Fruit fly (Drosophila melanogaster) whole organism, embryonic: ENCODE measurements around the gene CG13086.

Experiments used
- B-H2 ChIP-seq: fragments of 200-800 bp; sonication (Bioruptor generic); optimal IDR thresholded peaks from 2 replicates; lab custom pipeline; 2018; ENCODE audit warnings: missing biosample characterization, mild to moderate bottlenecking, missing genetic modification characterization
- C15 ChIP-seq: fragments of 200-800 bp; sonication (Bioruptor generic); IDR thresholded peaks from 3 replicates; pipeline ENCODE4 v1.3.6; 2022; ENCODE audit warnings: missing biosample characterization, missing genetic modification characterization
- CG10209 ChIP-seq: fragments of 200-800 bp; sonication (Bioruptor generic); optimal IDR thresholded peaks from 3 replicates; lab custom pipeline; 2017; ENCODE audit warnings: missing biosample characterization, mild to moderate bottlenecking, missing genetic modification characterization, missing genetic modification reagents
- CG11398 ChIP-seq: fragments of 200-800 bp; sonication (Bioruptor generic); optimal IDR thresholded peaks from 2 replicates; lab custom pipeline; 2016; ENCODE audit warnings: missing biosample characterization, missing genetic modification characterization
- CG12744 ChIP-seq: fragments of 200-800 bp; sonication (Bioruptor generic); optimal IDR thresholded peaks from 2 replicates; lab custom pipeline; 2016; ENCODE audit warnings: missing biosample characterization, missing genetic modification characterization
- CG12769 ChIP-seq: fragments of 200-800 bp; sonication (Bioruptor generic); optimal IDR thresholded peaks from 2 replicates; lab custom pipeline; 2019; ENCODE audit warnings: missing biosample characterization, mild to moderate bottlenecking, missing genetic modification characterization, moderate library complexity
- CG14014 ChIP-seq: fragments of 200-800 bp; sonication (Bioruptor generic); IDR thresholded peaks from 2 replicates; pipeline ENCODE4 v1.3.6; 2022; ENCODE audit warnings: missing biosample characterization, missing genetic modification characterization
- CG15514 ChIP-seq: fragments of 200-800 bp; sonication (Bioruptor generic); optimal IDR thresholded peaks from 3 replicates; lab custom pipeline; 2017; ENCODE audit warnings: missing biosample characterization, missing genetic modification characterization, mild to moderate bottlenecking, moderate library complexity, missing genetic modification reagents
- CG15696 ChIP-seq: fragments of 200-800 bp; sonication (Bioruptor generic); optimal IDR thresholded peaks from 2 replicates; lab custom pipeline; 2019; ENCODE audit warnings: missing biosample characterization, mild to moderate bottlenecking, missing genetic modification characterization, moderate library complexity
- CG1647 ChIP-seq: fragments of 200-800 bp; sonication (Bioruptor generic); optimal IDR thresholded peaks from 3 replicates; lab custom pipeline; 2016; ENCODE audit warnings: missing biosample characterization, missing genetic modification characterization
- CG17359 ChIP-seq: fragments of 200-800 bp; sonication (Bioruptor generic); optimal IDR thresholded peaks from 3 replicates; lab custom pipeline; 2018; ENCODE audit warnings: missing biosample characterization, mild to moderate bottlenecking, missing genetic modification characterization, moderate library complexity
- CG2678 ChIP-seq: fragments of 200-800 bp; sonication (Bioruptor generic); optimal IDR thresholded peaks from 3 replicates; lab custom pipeline; 2019; ENCODE audit warnings: missing biosample characterization, mild to moderate bottlenecking, missing genetic modification characterization, moderate library complexity
- CG4404 ChIP-seq: fragments of 200-800 bp; sonication (Bioruptor generic); IDR thresholded peaks from 2 replicates; pipeline ENCODE4 v1.3.6; 2022; ENCODE audit warnings: missing biosample characterization, missing genetic modification characterization
- CG6765 ChIP-seq: fragments of 200-800 bp; sonication (Bioruptor generic); optimal IDR thresholded peaks from 3 replicates; lab custom pipeline; 2017; ENCODE audit warnings: missing biosample characterization, mild to moderate bottlenecking, missing genetic modification characterization
- CG7745 ChIP-seq: fragments of 200-800 bp; sonication (Bioruptor generic); optimal IDR thresholded peaks from 2 replicates; lab custom pipeline; 2018; ENCODE audit warnings: missing biosample characterization, mild to moderate bottlenecking, missing genetic modification characterization, moderate library complexity
- CG8388 ChIP-seq: fragments of 200-800 bp; sonication (Bioruptor generic); optimal IDR thresholded peaks from 2 replicates; lab custom pipeline; 2019; ENCODE audit warnings: missing biosample characterization, mild to moderate bottlenecking, missing genetic modification characterization, moderate library complexity
- CG8765 ChIP-seq: fragments of 200-800 bp; sonication (Bioruptor generic); IDR thresholded peaks from 2 replicates; pipeline ENCODE4 v1.3.6; 2022; ENCODE audit warnings: missing biosample characterization, missing genetic modification characterization
- D ChIP-seq, 2 experiments: fragments of 200-800 bp in 1 of 2; fragments of >200 bp in 1 of 2; sonication (Bioruptor generic) in 1 of 2; optimal IDR thresholded peaks; 2 replicates in 1 of 2; 3 replicates in 1 of 2; lab custom pipeline; 2017; ENCODE audit warnings: mild to moderate bottlenecking in 1 of 2, missing biosample characterization in 1 of 2, missing genetic modification characterization in 1 of 2, missing genetic modification reagents in 1 of 2
- Dbx ChIP-seq: fragments of 200-800 bp; sonication (Bioruptor generic); IDR thresholded peaks from 3 replicates; pipeline ENCODE4 v1.3.6; 2022; ENCODE audit warnings: missing biosample characterization, missing genetic modification characterization
- Dll ChIP-seq: fragments of 200-800 bp; sonication (Bioruptor generic); IDR thresholded peaks from 4 replicates; pipeline ENCODE4 v1.3.6; 2022; ENCODE audit warnings: missing biosample characterization, missing genetic modification characterization; ENCODE audit not compliant: partially characterized antibody
- Ets97D ChIP-seq: fragments of 200-800 bp; sonication (Bioruptor generic); optimal IDR thresholded peaks from 3 replicates; lab custom pipeline; 2016; ENCODE audit warnings: missing biosample characterization, missing genetic modification characterization
- HLH4C ChIP-seq: fragments of 200-800 bp; sonication (Bioruptor generic); IDR thresholded peaks from 3 replicates; pipeline ENCODE4 v1.3.6; 2022; ENCODE audit warnings: missing biosample characterization, missing genetic modification characterization; ENCODE audit not compliant: partially characterized antibody
- Hand ChIP-seq: fragments of 200-800 bp; sonication (Bioruptor generic); optimal IDR thresholded peaks from 2 replicates; lab custom pipeline; 2017; ENCODE audit warnings: mild to moderate bottlenecking, missing biosample characterization, missing genetic modification reagents, missing genetic modification characterization
- Hr39 ChIP-seq: fragments of >200 bp; optimal IDR thresholded peaks from 2 replicates; lab custom pipeline; 2017
- Kr ChIP-seq: fragments of 200-800 bp; sonication (Bioruptor generic); optimal IDR thresholded peaks from 2 replicates; lab custom pipeline; 2017; ENCODE audit warnings: missing biosample characterization, mild to moderate bottlenecking, missing genetic modification characterization
- Lhr ChIP-seq: fragments of 200-800 bp; sonication (Bioruptor generic); optimal IDR thresholded peaks from 3 replicates; lab custom pipeline; 2017; ENCODE audit warnings: mild to moderate bottlenecking, missing biosample characterization, missing genetic modification reagents, missing genetic modification characterization
- NFAT ChIP-seq: fragments of 200-800 bp; sonication (Bioruptor generic); IDR thresholded peaks from 2 replicates; pipeline ENCODE4 v1.3.6; 2022; ENCODE audit warnings: missing biosample characterization, missing genetic modification characterization
- Oli ChIP-seq: fragments of 200-800 bp; sonication (Bioruptor generic); optimal IDR thresholded peaks from 2 replicates; lab custom pipeline; 2018; ENCODE audit warnings: missing biosample characterization, mild to moderate bottlenecking, missing genetic modification characterization, moderate library complexity
- Spps ChIP-seq: fragments of 200-800 bp; sonication (Bioruptor generic); optimal IDR thresholded peaks from 2 replicates; lab custom pipeline; 2018; ENCODE audit warnings: missing biosample characterization, mild to moderate bottlenecking, missing genetic modification characterization
- TFAM ChIP-seq: fragments of 200-800 bp; sonication (Bioruptor generic); optimal IDR thresholded peaks from 2 replicates; lab custom pipeline; 2017; ENCODE audit warnings: missing biosample characterization, missing genetic modification characterization, inconsistent platforms
- bbx ChIP-seq: fragments of 200-800 bp; sonication (Bioruptor generic); IDR thresholded peaks from 2 replicates; pipeline ENCODE4 v1.3.6; 2022; ENCODE audit warnings: missing biosample characterization, missing genetic modification characterization; ENCODE audit not compliant: partially characterized antibody
- cad ChIP-seq: fragments of >200 bp; optimal IDR thresholded peaks from 2 replicates; lab custom pipeline; 2017; ENCODE audit warnings: missing biosample characterization, missing genetic modification characterization
- chif ChIP-seq, 2 experiments: fragments of 200-800 bp; sonication (Bioruptor generic); optimal IDR thresholded peaks; 3 replicates each; lab custom pipeline; 2016; ENCODE audit warnings: missing biosample characterization in 2 of 2, missing genetic modification characterization in 2 of 2
- eve ChIP-seq, 2 experiments: fragments of >200 bp; optimal IDR thresholded peaks; 2 replicates each; lab custom pipeline; 2017; ENCODE audit warnings: missing biosample characterization in 2 of 2, missing genetic modification characterization in 2 of 2
- gcm2 ChIP-seq: fragments of 200-800 bp; sonication (Bioruptor generic); optimal IDR thresholded peaks from 2 replicates; lab custom pipeline; 2016; ENCODE audit warnings: missing biosample characterization, missing genetic modification characterization
- kah ChIP-seq: fragments of 200-800 bp; sonication (Bioruptor generic); optimal IDR thresholded peaks from 2 replicates; lab custom pipeline; 2018; ENCODE audit warnings: missing biosample characterization, mild to moderate bottlenecking, missing genetic modification characterization
- kni ChIP-seq: fragments of 200-800 bp; sonication (Bioruptor generic); optimal IDR thresholded peaks from 3 replicates; lab custom pipeline; 2017; ENCODE audit warnings: mild to moderate bottlenecking, missing biosample characterization, missing genetic modification reagents, missing genetic modification characterization
- nmo ChIP-seq: fragments of 200-800 bp; sonication (Bioruptor generic); optimal IDR thresholded peaks from 2 replicates; lab custom pipeline; 2018; ENCODE audit warnings: missing biosample characterization, mild to moderate bottlenecking, missing genetic modification characterization, moderate library complexity
- org-1 ChIP-seq: fragments of 200-800 bp; sonication (Bioruptor generic); optimal IDR thresholded peaks from 2 replicates; lab custom pipeline; 2017; ENCODE audit warnings: missing biosample characterization, missing genetic modification characterization
- pb ChIP-seq: fragments of 200-800 bp; sonication (Bioruptor generic); optimal IDR thresholded peaks from 3 replicates; lab custom pipeline; 2016; ENCODE audit warnings: missing biosample characterization, missing genetic modification characterization
- row ChIP-seq: fragments of 200-800 bp; sonication (Bioruptor generic); IDR thresholded peaks from 3 replicates; pipeline ENCODE4 v1.3.6; 2022; ENCODE audit warnings: missing biosample characterization, missing genetic modification characterization
- run ChIP-seq: fragments of 200-800 bp; sonication (Bioruptor generic); optimal IDR thresholded peaks from 3 replicates; lab custom pipeline; 2018; ENCODE audit warnings: missing biosample characterization, mild to moderate bottlenecking, missing genetic modification characterization
- sd ChIP-seq: fragments of 200-800 bp; sonication (Bioruptor generic); optimal IDR thresholded peaks from 3 replicates; lab custom pipeline; 2018; ENCODE audit warnings: missing biosample characterization, mild to moderate bottlenecking, missing genetic modification characterization, moderate library complexity
- tna ChIP-seq: fragments of 200-800 bp; sonication (Bioruptor generic); IDR thresholded peaks from 2 replicates; pipeline ENCODE4 v1.3.6; 2022; ENCODE audit warnings: missing biosample characterization, missing genetic modification characterization; ENCODE audit not compliant: partially characterized antibody
- toy ChIP-seq: fragments of 200-800 bp; sonication (Bioruptor generic); IDR thresholded peaks from 2 replicates; pipeline ENCODE4 v1.3.6; 2022; ENCODE audit warnings: missing biosample characterization, missing genetic modification characterization
- tup ChIP-seq: fragments of 200-800 bp; sonication (Bioruptor generic); optimal IDR thresholded peaks from 2 replicates; lab custom pipeline; 2016; ENCODE audit warnings: missing biosample characterization, mild to moderate bottlenecking, missing genetic modification characterization, moderate library complexity
- vfl ChIP-seq: fragments of 200-800 bp; sonication (Bioruptor generic); optimal IDR thresholded peaks from 2 replicates; lab custom pipeline; 2016; ENCODE audit warnings: missing biosample characterization, missing genetic modification characterization
- wdn ChIP-seq: fragments of 200-800 bp; sonication (Bioruptor generic); IDR thresholded peaks from 2 replicates; pipeline ENCODE4 v1.3.6; 2022; ENCODE audit warnings: missing biosample characterization, missing genetic modification characterization
- zf30C ChIP-seq: fragments of 200-800 bp; sonication (Bioruptor generic); optimal IDR thresholded peaks from 3 replicates; lab custom pipeline; 2018; ENCODE audit warnings: missing biosample characterization, mild to moderate bottlenecking, missing genetic modification characterization
- zfh2 ChIP-seq: fragments of 200-800 bp; sonication (Bioruptor generic); optimal IDR thresholded peaks from 2 replicates; lab custom pipeline; 2016; ENCODE audit warnings: missing biosample characterization, missing genetic modification characterization

CG13086 gene

dm6 chr2L:19335052-19335451, 29.1 kb upstream of the CG13086 start (continued):
- TF ChIP-seq CG6765 (GFP tag; lab: Kevin White, UChicago) (peak; percentile 10), CG8765 (peak; percentile 54; the same call in 1 of the 2 replicates), B-H2 (GFP tag; lab: Kevin White, UChicago) (no peak), zf30C (peak; percentile 46), CG12769 (tag; lab: Kevin White, UChicago) (no peak), run (tag; lab: Kevin White, UChicago) (no peak), Spps (tag; lab: Kevin White, UChicago) (peak; percentile 46), Hand (GFP tag; lab: Kevin White, UChicago) (peak; percentile 44), HLH4C (GFP tag; lab: Robert Waterston, UW) (no peak), CG12744 (GFP tag; lab: Kevin White, UChicago) (no peak), Ets97D (GFP tag; lab: Kevin White, UChicago) (peak; percentile 19), Dbx (GFP tag; lab: Robert Waterston, UW) (no peak), zfh2 (peak; percentile 20), eve (GFP tag; optimal IDR thresholded peaks at IDR 0.05; lab: Kevin White, UChicago) (peak in 1 of 2 experiments; percentile 74), wdn (GFP tag; lab: Robert Waterston, UW) (0 out of 2 replicates have a peak, but pooled peaks have one; percentile 28), CG10209 (peak; percentile 50), toy (GFP tag; lab: Robert Waterston, UW) (no peak), sd (tag; lab: Kevin White, UChicago) (no peak), kni (GFP tag; lab: Kevin White, UChicago) (no peak), CG15514 (GFP tag; lab: Kevin White, UChicago) (peak; percentile 2), CG17359 (peak; percentile 58), CG4404 (GFP tag; lab: Robert Waterston, UW) (peak; percentile 73), CG2678 (tag; lab: Kevin White, UChicago) (peak; percentile 71), CG1647 (no peak), row (peak; percentile 70), tna (no peak), bbx (GFP tag; lab: Robert Waterston, UW) (no peak), kah (GFP tag; lab: Kevin White, UChicago) (no peak), vfl (peak; percentile 2), tup (GFP tag; lab: Kevin White, UChicago) (no peak), Oli (tag; lab: Kevin White, UChicago) (peak; percentile 59), chif (GFP tag; optimal IDR thresholded peaks at IDR 0.05; lab: Kevin White, UChicago) (peak; percentile 2 to 70), gcm2 (GFP tag; lab: Kevin White, UChicago) (no peak), CG14014 (peak; percentile 40; the same call in 1 of the 2 replicates), CG11398 (GFP tag; lab: Kevin White, UChicago) (no peak), pb (GFP tag; lab: Kevin White, UChicago) (no peak), C15 (no peak), Kr (GFP tag; lab: Kevin White, UChicago) (no peak), Hr39 (lab: Kevin White, UChicago) (no peak), Dll (GFP tag; lab: Robert Waterston, UW) (no peak), CG7745 (tag; lab: Kevin White, UChicago) (no peak), Lhr (peak; percentile 14), NFAT (GFP tag; lab: Robert Waterston, UW) (no peak), CG15696 (peak; percentile 77), D (optimal IDR thresholded peaks at IDR 0.05; lab: Kevin White, UChicago) (no peak), D (GFP tag; optimal IDR thresholded peaks at IDR 0.05; lab: Kevin White, UChicago) (peak; percentile 47), nmo (GFP tag; lab: Kevin White, UChicago) (peak; percentile 45), cad (GFP tag; lab: Kevin White, UChicago) (no peak), CG8388 (GFP tag; lab: Kevin White, UChicago) (peak; percentile 57), org-1 (GFP tag; lab: Kevin White, UChicago) (peak; percentile 38), TFAM (GFP tag; lab: Kevin White, UChicago) (no peak)
